Worm (Caenorhabditis elegans) whole organism, young adult: ENCODE data around the gene dpy-19.

Experiments
- B0035.1 ChIP-seq: sonication (generic microtip); optimal IDR thresholded peaks from 2 replicates; lab custom pipeline; 2016; ENCODE audit warnings: missing genetic modification characterization, mild to moderate bottlenecking, missing compliant biosample characterization, missing genotype, missing genetic modification reagents
- D2030.7 ChIP-seq: fragments of 200-800 bp; sonication (Bioruptor generic); IDR thresholded peaks from 2 replicates; pipeline ENCODE4 v1.3.6; 2022; ENCODE audit warnings: missing genetic modification reagents, missing genetic modification characterization, missing compliant biosample characterization
- F33H1.4 ChIP-seq: fragments of 200-800 bp; sonication (Bioruptor generic); IDR thresholded peaks from 2 replicates; pipeline ENCODE4 v1.3.6; 2022; ENCODE audit warnings: missing genetic modification reagents, missing genetic modification characterization, missing compliant biosample characterization
- F37B4.10 ChIP-seq: fragments of 200-800 bp; sonication (Bioruptor generic); IDR thresholded peaks from 2 replicates; pipeline ENCODE4 v1.3.6; 2022; ENCODE audit warnings: missing genetic modification characterization, missing compliant biosample characterization
- T07F8.4 ChIP-seq: sonication (generic microtip); optimal IDR thresholded peaks from 2 replicates; lab custom pipeline; 2016; ENCODE audit warnings: mild to moderate bottlenecking, missing genetic modification characterization, moderate library complexity, missing compliant biosample characterization
- athp-1 ChIP-seq: sonication (generic microtip); optimal IDR thresholded peaks from 2 replicates; lab custom pipeline; 2017; ENCODE audit warnings: mild to moderate bottlenecking, missing genetic modification characterization, missing compliant biosample characterization
- ceh-100 ChIP-seq: fragments of 200-800 bp; sonication (Bioruptor generic); IDR thresholded peaks from 2 replicates; pipeline ENCODE4 v1.3.6; 2022; ENCODE audit warnings: missing genetic modification reagents, missing genetic modification characterization, missing compliant biosample characterization
- die-1 ChIP-seq: sonication (generic microtip); optimal IDR thresholded peaks from 2 replicates; lab custom pipeline; 2016; ENCODE audit warnings: missing genotype, mild to moderate bottlenecking, missing genetic modification characterization, missing compliant biosample characterization
- dpff-1 ChIP-seq: sonication (generic microtip); optimal IDR thresholded peaks from 2 replicates; lab custom pipeline; 2017; ENCODE audit warnings: mild to moderate bottlenecking, missing genetic modification characterization, missing compliant biosample characterization
- efl-1 ChIP-seq: fragments of 150-350 bp; optimal IDR thresholded peaks from 2 replicates; lab custom pipeline; 2014; ENCODE audit warnings: missing biosample characterization, missing genetic modification reagents, missing genetic modification characterization
- egl-18 ChIP-seq: fragments of 200-800 bp; sonication (Bioruptor generic); IDR thresholded peaks from 2 replicates; pipeline ENCODE4 v1.3.6; 2022; ENCODE audit warnings: missing genetic modification reagents, missing genetic modification characterization, missing compliant biosample characterization
- egrh-3 ChIP-seq: fragments of 200-800 bp; sonication (Bioruptor generic); IDR thresholded peaks from 2 replicates; pipeline ENCODE4 v1.3.6; 2022; ENCODE audit warnings: missing genetic modification reagents, missing genetic modification characterization, missing compliant biosample characterization
- fkh-3 ChIP-seq: sonication (generic microtip); optimal IDR thresholded peaks from 2 replicates; lab custom pipeline; 2016; ENCODE audit warnings: mild to moderate bottlenecking, missing genetic modification characterization, missing compliant biosample characterization
- hlh-26 ChIP-seq: fragments of 200-800 bp; sonication (Bioruptor generic); conservative IDR thresholded peaks from 2 replicates; pipeline ENCODE4 v1.3.6; 2022; ENCODE audit warnings: missing genetic modification reagents, missing genetic modification characterization, missing compliant biosample characterization
- hsf-1 ChIP-seq: fragments of 200-800 bp; sonication (Bioruptor generic); IDR thresholded peaks from 2 replicates; pipeline ENCODE4 v1.3.6; 2022; ENCODE audit warnings: missing genetic modification reagents, missing genetic modification characterization, missing compliant biosample characterization
- lin-26 ChIP-seq: fragments of 200-800 bp; sonication (Bioruptor generic); IDR thresholded peaks from 2 replicates; pipeline ENCODE4 v1.3.6; 2022; ENCODE audit warnings: missing genetic modification reagents, missing genetic modification characterization, missing compliant biosample characterization
- lin-54 ChIP-seq: fragments of 200-800 bp; sonication (Bioruptor generic); optimal IDR thresholded peaks from 2 replicates; lab custom pipeline; 2018; ENCODE audit warnings: mild to moderate bottlenecking, missing genetic modification characterization, missing compliant biosample characterization
- lsl-1 ChIP-seq: fragments of 200-800 bp; sonication (Bioruptor generic); optimal IDR thresholded peaks from 2 replicates; lab custom pipeline; 2018; ENCODE audit warnings: mild to moderate bottlenecking, missing genetic modification characterization, moderate library complexity, missing compliant biosample characterization
- madf-3 ChIP-seq: fragments of 200-800 bp; sonication (Bioruptor generic); IDR thresholded peaks from 2 replicates; pipeline ENCODE4 v1.3.6; 2022; ENCODE audit warnings: missing genetic modification reagents, missing genetic modification characterization, missing compliant biosample characterization
- madf-6 ChIP-seq: fragments of 200-800 bp; sonication (Bioruptor generic); IDR thresholded peaks from 2 replicates; pipeline ENCODE4 v1.3.6; 2022; ENCODE audit warnings: missing genetic modification reagents, missing genetic modification characterization, missing compliant biosample characterization
- madf-8 ChIP-seq: fragments of 200-800 bp; sonication (Bioruptor generic); conservative IDR thresholded peaks from 2 replicates; pipeline ENCODE4 v1.3.6; 2022; ENCODE audit warnings: missing genetic modification reagents, missing genetic modification characterization, missing compliant biosample characterization
- mcd-1 ChIP-seq: fragments of 200-800 bp; sonication (Bioruptor generic); IDR thresholded peaks from 2 replicates; pipeline ENCODE4 v1.3.6; 2022; ENCODE audit warnings: missing genetic modification reagents, missing genetic modification characterization, missing compliant biosample characterization
- nfyb-1 ChIP-seq: fragments of 200-800 bp; sonication (Bioruptor generic); IDR thresholded peaks from 2 replicates; pipeline ENCODE4 v1.3.6; 2022; ENCODE audit warnings: missing genetic modification reagents, missing genetic modification characterization, missing compliant biosample characterization
- nhr-179 ChIP-seq: sonication (generic microtip); optimal IDR thresholded peaks from 2 replicates; lab custom pipeline; 2016; ENCODE audit warnings: mild to moderate bottlenecking, missing genetic modification characterization, missing compliant biosample characterization
- nhr-80 ChIP-seq: sonication (generic microtip); optimal IDR thresholded peaks from 2 replicates; lab custom pipeline; 2016; ENCODE audit warnings: missing genetic modification characterization, missing compliant biosample characterization
- pbrm-1 ChIP-seq: fragments of 200-800 bp; sonication (Bioruptor generic); IDR thresholded peaks from 2 replicates; pipeline ENCODE4 v1.3.6; 2022; ENCODE audit warnings: missing genetic modification reagents, missing genetic modification characterization, missing compliant biosample characterization
- sea-2 ChIP-seq: fragments of 200-800 bp; sonication (Bioruptor generic); IDR thresholded peaks from 2 replicates; pipeline ENCODE4 v1.3.6; 2022; ENCODE audit warnings: missing genetic modification characterization, missing compliant biosample characterization
- snpc-1.3 ChIP-seq: sonication (generic microtip); optimal IDR thresholded peaks from 2 replicates; lab custom pipeline; 2017; ENCODE audit warnings: missing genetic modification characterization, mild to moderate bottlenecking, missing compliant biosample characterization, antibody characterized with exemption, moderate library complexity, missing genotype, missing genetic modification reagents; ENCODE audit not compliant: insufficient read depth
- snpc-3.4 ChIP-seq: sonication (generic microtip); optimal IDR thresholded peaks from 2 replicates; lab custom pipeline; 2017; ENCODE audit warnings: missing genetic modification characterization, mild to moderate bottlenecking, missing compliant biosample characterization, antibody characterized with exemption, moderate library complexity, missing genotype, missing genetic modification reagents
- tbp1 ChIP-seq: fragments of 200-800 bp; sonication (Bioruptor generic); optimal IDR thresholded peaks from 2 replicates; lab custom pipeline; 2018; ENCODE audit warnings: mild to moderate bottlenecking, missing genetic modification characterization, missing compliant biosample characterization
- tbx-9 ChIP-seq: sonication (generic microtip); optimal IDR thresholded peaks from 2 replicates; lab custom pipeline; 2016; ENCODE audit warnings: borderline replicate concordance, missing genetic modification characterization, inconsistent platforms, missing compliant biosample characterization
- unc-130 ChIP-seq: sonication (generic microtip); optimal IDR thresholded peaks from 2 replicates; lab custom pipeline; 2016; ENCODE audit warnings: missing genetic modification reagents, missing genetic modification characterization, missing compliant biosample characterization
- xnd-1 ChIP-seq: sonication (generic microtip); optimal IDR thresholded peaks from 2 replicates; lab custom pipeline; 2016; ENCODE audit warnings: missing genotype, missing genetic modification reagents, missing genetic modification characterization, missing compliant biosample characterization
- ztf-18 ChIP-seq: sonication (generic microtip); optimal IDR thresholded peaks from 2 replicates; lab custom pipeline; 2016; ENCODE audit warnings: missing genotype, mild to moderate bottlenecking, missing genetic modification characterization, missing compliant biosample characterization
- ztf-25 ChIP-seq: fragments of 200-800 bp; sonication (Bioruptor generic); IDR thresholded peaks from 2 replicates; pipeline ENCODE4 v1.3.6; 2022; ENCODE audit warnings: missing genetic modification reagents, missing genetic modification characterization, missing compliant biosample characterization
- ztf-26 ChIP-seq: sonication (generic microtip); optimal IDR thresholded peaks from 2 replicates; lab custom pipeline; 2017; ENCODE audit warnings: missing genetic modification characterization, missing compliant biosample characterization

The dpy-19 gene

DNA sequence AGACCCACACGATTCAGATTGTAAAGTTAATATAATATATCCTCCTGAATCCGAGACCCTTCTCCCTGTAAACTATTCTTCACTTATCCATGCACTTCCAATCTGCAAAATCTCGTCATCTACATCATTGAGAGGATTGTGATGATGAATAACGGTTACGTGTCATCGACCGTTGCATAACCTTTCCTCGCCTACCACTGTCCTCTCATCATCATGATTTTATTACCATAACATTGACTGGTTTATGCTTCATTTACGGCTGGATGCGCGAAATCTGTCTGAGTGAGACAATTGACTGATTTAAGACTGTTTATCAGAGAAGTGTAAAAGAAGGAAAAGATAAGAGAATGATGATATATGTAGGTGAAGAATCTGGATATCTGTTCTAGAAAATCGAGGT lies 47.0 kb downstream of the dpy-19 start (continued):
- TF ChIP-seq tbx-9 (tag; lab: Kevin White, UChicago): no peak

DNA sequence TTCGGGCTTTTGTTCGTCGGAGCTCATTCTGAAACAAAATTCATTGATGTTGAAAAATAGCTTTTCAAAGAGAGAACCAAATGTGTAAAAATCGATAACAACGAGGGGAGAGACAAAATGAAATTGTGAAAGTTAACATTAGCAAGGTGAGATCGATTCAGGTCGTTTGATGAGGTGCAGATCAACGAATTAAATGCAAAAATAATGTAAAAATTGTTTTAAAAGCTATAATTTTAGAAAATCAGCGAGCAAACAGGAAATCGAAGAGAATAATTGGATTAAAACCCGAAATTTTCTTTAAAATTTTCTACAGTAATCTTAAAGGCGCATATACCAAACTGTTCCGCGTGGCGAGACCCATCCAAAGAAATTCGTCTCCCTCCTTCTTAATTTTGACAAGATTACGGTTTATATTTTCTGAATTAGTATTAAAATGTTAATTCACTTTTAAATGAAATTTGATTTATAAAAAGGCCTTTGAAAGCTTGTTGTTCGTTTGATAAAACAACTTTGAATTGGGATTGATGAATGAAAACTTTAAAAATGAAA lies 48.8 kb downstream of the dpy-19 start, which contains the start of gene C13G5.2:
TSS of gene C13G5.2 (minus strand) at position 51 of the 549 bp plus-strand sequence.
- peak; percentile 48 for TF ChIP-seq snpc-1.3 (tag; lab: Kevin White, UChicago)
- TF ChIP-seq hlh-26 (GFP tag; lab: Robert Waterston, UW): no peak
- peak; percentile 31 for TF ChIP-seq tbp1 (GFP tag; lab: Kevin White, UChicago)
- TF ChIP-seq snpc-3.4 (tag; lab: Kevin White, UChicago): peak; percentile 74
- TF ChIP-seq F33H1.4 (GFP tag; lab: Robert Waterston, UW): peak; percentile 92
- 0 out of 2 replicates have a peak, but pooled peaks have one; percentile 46 for TF ChIP-seq hsf-1 (GFP tag; lab: Robert Waterston, UW)
- peak; percentile 94 for TF ChIP-seq lsl-1 (GFP tag; lab: Kevin White, UChicago)
- peak; percentile 87 for TF ChIP-seq xnd-1 (tag; lab: Kevin White, UChicago)
- no peak for TF ChIP-seq die-1 (tag; lab: Kevin White, UChicago)
- peak; percentile 91 for TF ChIP-seq madf-6 (GFP tag; lab: Robert Waterston, UW)
- peak; percentile 46 for TF ChIP-seq efl-1
- TF ChIP-seq lin-54 (GFP tag; lab: Kevin White, UChicago): peak; percentile 9
- TF ChIP-seq D2030.7 (GFP tag; lab: Robert Waterston, UW): peak; percentile 55; the same call in 1 of the 2 replicates
- TF ChIP-seq F37B4.10 (GFP tag; lab: Robert Waterston, UW): no peak
- TF ChIP-seq mcd-1 (GFP tag; lab: Robert Waterston, UW): peak; percentile 27; the same call in 1 of the 2 replicates
- no peak for TF ChIP-seq nhr-179 (tag; lab: Kevin White, UChicago)
- TF ChIP-seq madf-8 (GFP tag; lab: Robert Waterston, UW): peak; percentile 77

DNA sequence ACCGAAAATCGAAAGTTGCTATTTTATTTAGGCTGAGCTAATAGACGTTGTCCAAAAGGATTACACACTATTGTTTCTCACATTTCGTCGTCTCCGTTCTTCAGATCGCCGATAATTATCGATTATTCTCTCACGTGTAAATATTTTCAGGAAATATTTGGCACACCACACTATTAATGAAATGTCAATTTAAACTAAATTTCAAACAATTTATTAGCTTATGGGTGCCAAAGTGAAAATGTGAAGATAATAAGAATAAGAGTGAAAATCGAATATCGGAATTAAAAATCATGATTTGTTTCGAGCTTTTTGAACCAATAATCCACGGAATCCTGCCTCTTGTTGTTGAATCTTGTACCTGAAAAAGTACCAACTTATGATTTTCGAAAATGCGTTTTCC lies 50.7 kb downstream of the dpy-19 start, which contains the start of gene C06E1.11:
TSS of gene C06E1.11 (minus strand) at position 101 of the 400 bp plus-strand sequence.
- no peak for TF ChIP-seq madf-8 (GFP tag; lab: Robert Waterston, UW)
- no peak for TF ChIP-seq athp-1
- no peak for TF ChIP-seq nhr-80 (tag; lab: Kevin White, UChicago)
- TF ChIP-seq sea-2: no peak
- no peak for TF ChIP-seq egrh-3 (GFP tag; lab: Robert Waterston, UW)
- TF ChIP-seq snpc-1.3 (tag; lab: Kevin White, UChicago): no peak
- TF ChIP-seq T07F8.4 (tag; lab: Kevin White, UChicago): no peak
- no peak for TF ChIP-seq ceh-100 (GFP tag; lab: Robert Waterston, UW)
- no peak for TF ChIP-seq pbrm-1 (GFP tag; lab: Robert Waterston, UW)
- TF ChIP-seq lin-26 (GFP tag; lab: Robert Waterston, UW): no peak
- no peak for TF ChIP-seq unc-130 (GFP tag; lab: Kevin White, UChicago)
- TF ChIP-seq tbx-9 (tag; lab: Kevin White, UChicago): no peak
- no peak for TF ChIP-seq dpff-1 (tag; lab: Kevin White, UChicago)
- no peak for TF ChIP-seq ztf-25

DNA sequence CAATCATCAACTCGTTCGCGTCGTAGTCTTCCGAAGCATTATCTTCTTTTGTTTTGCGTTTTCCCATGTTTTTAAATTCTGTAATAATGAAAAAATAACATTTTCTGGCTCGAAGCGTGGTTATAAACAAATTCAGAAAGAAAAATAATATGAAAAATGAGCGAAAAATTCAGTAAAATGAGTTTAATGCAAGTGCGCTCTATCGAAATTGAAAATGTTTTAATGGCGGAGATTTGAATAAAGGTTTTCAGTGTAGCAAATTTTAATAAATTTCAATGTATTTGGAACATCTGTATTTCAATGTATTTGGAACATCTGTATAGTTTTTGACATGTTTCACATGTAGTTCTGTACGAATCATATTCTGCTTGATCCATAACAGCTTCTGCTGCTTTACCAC lies 52.8 kb downstream of the dpy-19 start, which contains the start of gene rha-2:
TSS of gene rha-2 (minus strand) at position 80 of the 400 bp plus-strand sequence.
- TF ChIP-seq ztf-26 (tag; lab: Kevin White, UChicago) (no peak), sea-2 (no peak), madf-3 (GFP tag; lab: Robert Waterston, UW) (no peak), B0035.1 (tag; lab: Kevin White, UChicago) (no peak), ztf-18 (tag; lab: Kevin White, UChicago) (no peak), efl-1 (peak; percentile 51), nfyb-1 (GFP tag; lab: Robert Waterston, UW) (no peak), pbrm-1 (GFP tag; lab: Robert Waterston, UW) (no peak), mcd-1 (GFP tag; lab: Robert Waterston, UW) (peak; percentile 76), fkh-3 (tag; lab: Kevin White, UChicago) (no peak), lin-54 (GFP tag; lab: Kevin White, UChicago) (peak; percentile 42), egl-18 (GFP tag; lab: Robert Waterston, UW) (no peak)
